Fruit fly (Drosophila melanogaster): Measurements from ENCODE around the gene CG15533.

CG15533 gene

DNA sequence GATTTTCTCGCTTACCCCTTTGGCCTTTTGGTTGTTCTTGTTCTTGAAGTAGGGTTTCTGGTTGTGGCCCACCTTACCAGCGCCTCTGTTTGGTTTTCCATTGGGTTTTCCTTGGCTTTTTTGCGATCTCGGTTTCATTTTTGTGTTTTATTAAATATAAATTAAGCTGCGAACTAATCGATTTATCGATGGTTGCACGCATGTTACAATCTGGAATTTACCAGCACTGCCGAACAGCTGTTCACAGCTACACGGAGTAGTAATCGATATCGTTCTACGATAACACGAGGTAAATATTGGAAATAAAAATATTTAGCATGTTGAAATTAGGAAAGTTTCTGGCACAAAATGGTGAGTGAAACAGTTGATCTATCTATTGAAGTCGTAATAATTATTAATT lies 4.9 kb upstream of the CG15533 start, which contains the start of the genes CG15535 and mRpS18C:
TSS of gene CG15535 (minus strand) at position 235 of the 400 bp plus-strand sequence.
TSS of gene mRpS18C (plus strand) at position 280 of the 400 bp plus-strand sequence.
- TF ChIP-seq CG16779 (tag; optimal IDR thresholded peaks at IDR 0.05) (no peak), topi (GFP tag; optimal IDR thresholded peaks at IDR 0.05) (peak; percentile 9), CG6163 (GFP tag; IDR thresholded peaks at IDR 0.05) (0 out of 3 replicates have a peak, but pooled peaks have one; percentile 17), esn (GFP tag; optimal IDR thresholded peaks at IDR 0.05) (peak; percentile 7), Eip78C (GFP tag) (peak; percentile 60), CG6854 (GFP tag; optimal IDR thresholded peaks at IDR 0.05) (no peak), CG6276 (GFP tag; optimal IDR thresholded peaks at IDR 0.05) (no peak), lz (GFP tag; optimal IDR thresholded peaks at IDR 0.05) (peak; percentile 2)

DNA sequence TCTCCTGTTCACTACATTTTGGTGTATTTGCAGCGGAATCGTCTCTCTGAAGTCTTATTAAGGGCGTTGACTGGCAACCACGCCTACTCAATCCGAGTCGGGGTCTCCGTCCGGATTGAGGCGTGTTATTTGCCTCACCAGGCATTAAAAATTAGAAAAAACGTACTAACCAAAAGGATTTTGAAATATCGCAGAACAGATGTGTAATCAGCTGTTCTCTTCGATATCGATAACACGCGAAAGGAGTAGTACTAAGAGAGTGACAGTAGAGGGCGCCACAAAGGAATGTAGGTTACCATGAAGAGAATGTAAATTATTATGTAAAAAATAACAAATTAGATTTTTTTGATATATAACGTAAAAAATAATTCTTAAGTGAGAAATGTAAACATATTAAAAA lies 3.6 kb upstream of the CG15533 start, which contains the start of gene CG15536:
TSS of gene CG15536 (minus strand) at position 170 of the 400 bp plus-strand sequence.
- TF ChIP-seq Sox15 (GFP tag; optimal IDR thresholded peaks at IDR 0.05) (no peak), esn (GFP tag; optimal IDR thresholded peaks at IDR 0.05) (peak; percentile 15), CG7368 (GFP tag; optimal IDR thresholded peaks at IDR 0.05) (no peak), Eip78C (GFP tag) (peak; percentile 14)

DNA sequence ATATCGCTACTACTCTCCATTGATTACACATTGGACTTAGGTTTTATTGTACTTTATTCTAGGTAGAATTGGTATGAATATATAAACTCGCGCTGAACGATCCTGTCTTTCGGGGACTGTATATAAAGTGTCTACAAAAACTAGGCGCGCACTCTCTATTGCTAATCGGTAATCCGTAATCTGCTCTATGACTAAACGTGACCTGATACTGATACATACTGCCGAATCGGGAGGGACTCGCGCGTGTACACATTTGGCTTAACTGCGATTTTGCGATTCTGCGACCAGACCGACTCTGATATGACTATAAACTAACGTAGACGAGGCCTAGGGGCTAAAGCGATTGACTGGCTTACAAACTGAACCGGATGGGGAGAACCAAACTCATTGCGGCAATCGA lies 3.0 kb upstream of the CG15533 start:
- TF ChIP-seq Lpt (GFP tag; optimal IDR thresholded peaks at IDR 0.05) = no peak
- TF ChIP-seq Met (GFP tag; optimal IDR thresholded peaks at IDR 0.05) = no peak
- no peak for TF ChIP-seq net (GFP tag; optimal IDR thresholded peaks at IDR 0.05)
- no peak for TF ChIP-seq vri (GFP tag; optimal IDR thresholded peaks at IDR 0.05)
- TF ChIP-seq Sox15 (GFP tag; optimal IDR thresholded peaks at IDR 0.05) = no peak
- no peak for TF ChIP-seq Gug (GFP tag; IDR thresholded peaks at IDR 0.05)
- TF ChIP-seq CG11762 (GFP tag; optimal IDR thresholded peaks at IDR 0.05; ENCODE audit: insufficient read depth) = no peak
- no peak for TF ChIP-seq CG34406 (GFP tag; optimal IDR thresholded peaks at IDR 0.05)
- no peak for TF ChIP-seq CG15336 (GFP tag; IDR thresholded peaks at IDR 0.05)
- no peak for TF ChIP-seq acj6 (GFP tag; optimal IDR thresholded peaks at IDR 0.05)

DNA sequence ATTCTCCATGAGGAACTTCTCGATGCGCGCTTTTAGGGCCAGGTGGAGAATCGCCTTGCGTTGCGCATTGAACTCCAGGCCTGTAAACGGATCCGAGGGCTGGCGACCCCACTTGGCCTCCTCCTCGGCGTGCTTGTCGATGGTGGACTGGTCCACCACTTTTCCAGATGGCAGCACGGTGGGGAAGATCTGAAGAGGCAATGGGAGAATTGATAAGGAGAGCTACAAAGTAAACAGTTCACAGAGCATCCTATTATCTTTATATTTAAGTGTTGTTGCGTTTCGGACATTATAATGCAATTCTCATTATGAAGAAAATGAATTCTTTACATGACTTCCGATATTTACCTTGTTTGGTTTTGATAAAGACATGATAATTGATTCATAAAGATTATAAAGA lies 2.0 kb upstream of the CG15533 start:
- TF ChIP-seq esn (GFP tag; optimal IDR thresholded peaks at IDR 0.05) (no peak), Eip93F (GFP tag; optimal IDR thresholded peaks at IDR 0.05) (no peak), Sox102F (GFP tag; optimal IDR thresholded peaks at IDR 0.05) (no peak), dsx (GFP tag; optimal IDR thresholded peaks at IDR 0.05; ENCODE audit: poor library complexity, severe bottlenecking) (peak; percentile 96), CG8319 (GFP tag; optimal IDR thresholded peaks at IDR 0.05) (no peak), eg (GFP tag; IDR thresholded peaks at IDR 0.05) (no peak), Eip78C (GFP tag) (peak; percentile 0), CG6808 (GFP tag; optimal IDR thresholded peaks at IDR 0.05) (no peak), Lpt (GFP tag; optimal IDR thresholded peaks at IDR 0.05) (no peak), svp (GFP tag) (peak; percentile 99), Hr4 (GFP tag; optimal IDR thresholded peaks at IDR 0.05) (no peak), dac (GFP tag; optimal IDR thresholded peaks at IDR 0.05) (no peak)

DNA sequence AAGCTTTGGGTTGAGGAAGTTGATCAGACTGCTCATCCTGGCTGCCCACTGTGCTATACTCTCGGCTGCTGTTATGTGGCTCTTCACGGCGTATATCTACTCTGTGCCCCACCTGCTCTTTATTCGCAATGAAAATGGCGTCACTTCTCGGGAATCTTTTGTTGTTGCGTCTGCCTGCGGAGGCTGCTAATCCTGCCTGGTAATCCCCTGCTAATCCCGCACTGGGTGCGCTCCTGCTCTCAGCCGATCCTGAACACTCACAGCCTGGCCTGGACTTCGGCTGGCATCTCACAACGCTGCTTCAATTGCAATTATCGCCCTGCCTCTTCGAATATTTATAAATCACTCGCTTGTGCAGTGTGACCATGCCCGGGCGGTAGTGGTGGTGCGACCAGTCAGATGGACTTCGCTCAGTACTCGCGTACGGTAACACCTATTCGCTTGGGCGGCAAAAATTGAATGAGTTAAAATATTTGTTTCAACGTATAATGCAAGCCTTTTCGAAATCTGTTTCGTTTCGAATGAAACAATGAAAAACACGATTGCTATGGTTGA lies 738 bp upstream of the CG15533 start, which contains the start of gene CG2218:
TSS of gene CG2218 (minus strand) at position 472 of the 555 bp plus-strand sequence.
- TF ChIP-seq Met (GFP tag; optimal IDR thresholded peaks at IDR 0.05) (no peak), spab (GFP tag; optimal IDR thresholded peaks at IDR 0.05) (no peak), CG9139 (GFP tag; optimal IDR thresholded peaks at IDR 0.05) (peak; percentile 39), CG8119 (GFP tag; IDR thresholded peaks at IDR 0.05) (no peak), ss (GFP tag; optimal IDR thresholded peaks at IDR 0.05) (peak in 1 of 2 experiments; percentile 81), Sox15 (GFP tag; optimal IDR thresholded peaks at IDR 0.05) (no peak), CG7368 (GFP tag; optimal IDR thresholded peaks at IDR 0.05) (no peak), Hr4 (GFP tag; optimal IDR thresholded peaks at IDR 0.05) (no peak), CG11902 (GFP tag; optimal IDR thresholded peaks at IDR 0.05) (no peak), CG31627 (GFP tag; optimal IDR thresholded peaks at IDR 0.05) (no peak), svp (GFP tag) (no peak), CG1621 (tag; optimal IDR thresholded peaks at IDR 0.05) (no peak), esn (GFP tag; optimal IDR thresholded peaks at IDR 0.05) (no peak), Ets21C (GFP tag; optimal IDR thresholded peaks at IDR 0.05) (no peak), cyc (GFP tag; optimal IDR thresholded peaks at IDR 0.05) (no peak), CG3919 (GFP tag; optimal IDR thresholded peaks at IDR 0.05) (no peak), acj6 (GFP tag; optimal IDR thresholded peaks at IDR 0.05) (no peak), Sox14 (GFP tag; optimal IDR thresholded peaks at IDR 0.05) (peak; percentile 74), lz (GFP tag; optimal IDR thresholded peaks at IDR 0.05) (no peak), CG6808 (GFP tag; optimal IDR thresholded peaks at IDR 0.05) (peak; percentile 65), pdm3 (GFP tag; optimal IDR thresholded peaks at IDR 0.05) (no peak), fd85E (GFP tag; optimal IDR thresholded peaks at IDR 0.05) (no peak), fd59A (GFP tag; optimal IDR thresholded peaks at IDR 0.05) (no peak), Hr39 (GFP tag; optimal IDR thresholded peaks at IDR 0.05) (no peak)

All from whole organism, prepupa.